Fruit fly (Drosophila melanogaster) whole organism, embryonic: ENCODE results near the gene CG6843.

Experiments used
- B-H1 ChIP-seq: fragments of 200-800 bp; sonication (Bioruptor generic); IDR thresholded peaks from 3 replicates; pipeline ENCODE4 v1.3.6; 2022; ENCODE audit warnings: missing biosample characterization, missing genetic modification characterization
- Bgb ChIP-seq: fragments of 200-800 bp; sonication (Bioruptor generic); IDR thresholded peaks from 2 replicates; pipeline ENCODE4 v1.3.6; 2022; ENCODE audit warnings: missing biosample characterization, missing genetic modification characterization; ENCODE audit not compliant: partially characterized antibody
- BtbVII ChIP-seq: fragments of 200-800 bp; sonication (Bioruptor generic); optimal IDR thresholded peaks from 3 replicates; lab custom pipeline; 2017; ENCODE audit warnings: missing biosample characterization, mild to moderate bottlenecking, missing genetic modification characterization
- CG10274 ChIP-seq: fragments of 200-800 bp; sonication (Bioruptor generic); optimal IDR thresholded peaks from 3 replicates; lab custom pipeline; 2017; ENCODE audit warnings: missing biosample characterization, mild to moderate bottlenecking, missing genetic modification characterization
- CG10366 ChIP-seq: fragments of 200-800 bp; sonication (Bioruptor generic); IDR thresholded peaks from 2 replicates; pipeline ENCODE4 v1.3.6; 2022; ENCODE audit warnings: missing biosample characterization, missing genetic modification characterization
- CG11504 ChIP-seq: fragments of 200-800 bp; sonication (Bioruptor generic); optimal IDR thresholded peaks from 3 replicates; lab custom pipeline; 2019; ENCODE audit warnings: missing biosample characterization, mild to moderate bottlenecking, missing genetic modification characterization, moderate library complexity
- CG13424 ChIP-seq: fragments of 200-800 bp; sonication (Bioruptor generic); optimal IDR thresholded peaks from 2 replicates; lab custom pipeline; 2019; ENCODE audit warnings: missing biosample characterization, mild to moderate bottlenecking, missing genetic modification characterization, moderate library complexity
- CG15011 ChIP-seq: fragments of 200-800 bp; sonication (Bioruptor generic); optimal IDR thresholded peaks from 3 replicates; lab custom pipeline; 2018; ENCODE audit warnings: missing biosample characterization, mild to moderate bottlenecking, missing genetic modification characterization
- CG1602 ChIP-seq: fragments of 200-800 bp; sonication (Bioruptor generic); optimal IDR thresholded peaks from 3 replicates; lab custom pipeline; 2016; ENCODE audit warnings: missing biosample characterization, missing genetic modification characterization
- CG16815 ChIP-seq: fragments of 200-800 bp; sonication (Bioruptor generic); optimal IDR thresholded peaks from 3 replicates; lab custom pipeline; 2017; ENCODE audit warnings: missing biosample characterization, mild to moderate bottlenecking, missing genetic modification characterization
- CG3065 ChIP-seq: fragments of 200-800 bp; sonication (Bioruptor generic); optimal IDR thresholded peaks from 2 replicates; lab custom pipeline; 2016; ENCODE audit warnings: missing biosample characterization, missing genetic modification characterization
- CG32767 ChIP-seq: fragments of 200-800 bp; sonication (Bioruptor generic); IDR thresholded peaks from 2 replicates; pipeline ENCODE4 v1.3.6; 2022; ENCODE audit warnings: missing biosample characterization, missing genetic modification characterization
- CG3726 ChIP-seq: fragments of 200-800 bp; sonication (Bioruptor generic); IDR thresholded peaks from 3 replicates; pipeline ENCODE4, ENCODE4 v1.3.6; 2022; ENCODE audit warnings: missing biosample characterization, missing genetic modification characterization
- CG4328 ChIP-seq: fragments of 200-800 bp; sonication (Bioruptor generic); optimal IDR thresholded peaks from 3 replicates; lab custom pipeline; 2017; ENCODE audit warnings: missing biosample characterization, missing genetic modification reagents, missing genetic modification characterization
- CG6854 ChIP-seq: fragments of 200-800 bp; sonication (Bioruptor generic); optimal IDR thresholded peaks from 3 replicates; lab custom pipeline; 2017; ENCODE audit warnings: missing biosample characterization, mild to moderate bottlenecking, missing genetic modification characterization
- CG7745 ChIP-seq: fragments of 200-800 bp; sonication (Bioruptor generic); optimal IDR thresholded peaks from 2 replicates; lab custom pipeline; 2018; ENCODE audit warnings: missing biosample characterization, mild to moderate bottlenecking, missing genetic modification characterization, moderate library complexity
- CG7963 ChIP-seq: fragments of 200-800 bp; sonication (Bioruptor generic); IDR thresholded peaks from 3 replicates; pipeline ENCODE4 v1.3.6; 2022; ENCODE audit warnings: missing biosample characterization, missing genetic modification characterization; ENCODE audit not compliant: partially characterized antibody
- CG8388 ChIP-seq: fragments of 200-800 bp; sonication (Bioruptor generic); optimal IDR thresholded peaks from 2 replicates; lab custom pipeline; 2019; ENCODE audit warnings: missing biosample characterization, mild to moderate bottlenecking, missing genetic modification characterization, moderate library complexity
- CG9727 ChIP-seq: fragments of 200-800 bp; sonication (Bioruptor generic); optimal IDR thresholded peaks from 3 replicates; lab custom pipeline; 2017; ENCODE audit warnings: missing biosample characterization, mild to moderate bottlenecking, missing genetic modification characterization
- D19A ChIP-seq: fragments of 200-800 bp; optimal IDR thresholded peaks from 3 replicates; lab custom pipeline; 2019; ENCODE audit warnings: missing biosample characterization, mild to moderate bottlenecking, missing genetic modification characterization, moderate library complexity
- Deaf1 ChIP-seq: fragments of 200-800 bp; optimal IDR thresholded peaks from 3 replicates; lab custom pipeline; 2019; ENCODE audit warnings: missing biosample characterization, mild to moderate bottlenecking, missing genetic modification characterization, moderate library complexity
- Dip3 ChIP-seq: fragments of 200-800 bp; sonication (Bioruptor generic); optimal IDR thresholded peaks from 3 replicates; lab custom pipeline; 2016; ENCODE audit warnings: missing biosample characterization, missing genetic modification characterization
- Doc2 ChIP-seq: fragments of 200-800 bp; sonication (Bioruptor generic); IDR thresholded peaks from 2 replicates; pipeline ENCODE4 v1.3.6; 2022; ENCODE audit warnings: missing biosample characterization, missing genetic modification characterization
- Drgx ChIP-seq: fragments of 200-800 bp; sonication (Bioruptor generic); IDR thresholded peaks from 2 replicates; pipeline ENCODE4 v1.3.6; 2022; ENCODE audit warnings: missing biosample characterization, missing genetic modification characterization
- E2f1 ChIP-seq: fragments of 200-800 bp; sonication (Bioruptor generic); IDR thresholded peaks from 2 replicates; pipeline ENCODE4 v1.3.6; 2022; ENCODE audit warnings: missing biosample characterization, missing genetic modification characterization
- ERR ChIP-seq: fragments of 200-800 bp; sonication (Bioruptor generic); optimal IDR thresholded peaks from 2 replicates; lab custom pipeline; 2016; ENCODE audit warnings: missing biosample characterization, missing genetic modification characterization
- H2.0 ChIP-seq: fragments of 200-800 bp; sonication (Bioruptor generic); IDR thresholded peaks from 2 replicates; pipeline ENCODE4 v1.3.6; 2022; ENCODE audit warnings: missing biosample characterization, missing genetic modification characterization
- Hmr ChIP-seq: fragments of 200-800 bp; sonication (Bioruptor generic); optimal IDR thresholded peaks from 3 replicates; lab custom pipeline; 2017; ENCODE audit warnings: mild to moderate bottlenecking, missing biosample characterization, missing genetic modification reagents, missing genetic modification characterization
- Hr39 ChIP-seq: fragments of >200 bp; optimal IDR thresholded peaks from 2 replicates; lab custom pipeline; 2017
- NfI ChIP-seq: fragments of 200-800 bp; sonication (Bioruptor generic); optimal IDR thresholded peaks from 3 replicates; lab custom pipeline; 2018; ENCODE audit warnings: missing biosample characterization, mild to moderate bottlenecking, missing genetic modification characterization, moderate library complexity
- Rfx ChIP-seq: fragments of 200-800 bp; sonication (Bioruptor generic); IDR thresholded peaks from 2 replicates; pipeline ENCODE4 v1.3.6; 2022; ENCODE audit warnings: missing biosample characterization, missing genetic modification characterization
- Six4 ChIP-seq: fragments of 200-800 bp; sonication (Bioruptor generic); optimal IDR thresholded peaks from 2 replicates; lab custom pipeline; 2016; ENCODE audit warnings: missing biosample characterization, missing genetic modification characterization
- Sry-β ChIP-seq: fragments of 200-800 bp; sonication (Bioruptor generic); optimal IDR thresholded peaks from 2 replicates; lab custom pipeline; 2018; ENCODE audit warnings: missing biosample characterization, mild to moderate bottlenecking, missing genetic modification characterization, moderate library complexity
- Tbp ChIP-seq: fragments of >200 bp; optimal IDR thresholded peaks from 2 replicates; lab custom pipeline; 2018; ENCODE audit warnings: missing biosample characterization, missing genetic modification characterization
- bigmax ChIP-seq: fragments of 200-800 bp; sonication (Bioruptor generic); optimal IDR thresholded peaks from 2 replicates; lab custom pipeline; 2018; ENCODE audit warnings: missing biosample characterization, mild to moderate bottlenecking, missing genetic modification characterization
- cad ChIP-seq: fragments of >200 bp; optimal IDR thresholded peaks from 2 replicates; lab custom pipeline; 2017; ENCODE audit warnings: missing biosample characterization, missing genetic modification characterization
- corto ChIP-seq: fragments of 200-800 bp; sonication (Bioruptor generic); optimal IDR thresholded peaks from 2 replicates; lab custom pipeline; 2016; ENCODE audit warnings: missing biosample characterization, mild to moderate bottlenecking, missing genetic modification characterization, moderate library complexity
- danr ChIP-seq: fragments of 200-800 bp; sonication (Bioruptor generic); IDR thresholded peaks from 2 replicates; pipeline ENCODE4 v1.3.6; 2022; ENCODE audit warnings: missing biosample characterization, missing genetic modification characterization
- disco-r ChIP-seq: fragments of 200-800 bp; sonication (Bioruptor generic); optimal IDR thresholded peaks from 2 replicates; lab custom pipeline; 2016; ENCODE audit warnings: missing biosample characterization, missing genetic modification characterization
- fd64A ChIP-seq: fragments of 200-800 bp; sonication (Bioruptor generic); optimal IDR thresholded peaks from 3 replicates; lab custom pipeline; 2018; ENCODE audit warnings: missing biosample characterization, mild to moderate bottlenecking, missing genetic modification characterization
- ind ChIP-seq: fragments of 200-800 bp; sonication (Bioruptor generic); optimal IDR thresholded peaks from 3 replicates; lab custom pipeline; 2016; ENCODE audit warnings: missing biosample characterization, missing genetic modification characterization
- nerfin-2 ChIP-seq: fragments of 200-800 bp; sonication (Bioruptor generic); IDR thresholded peaks from 2 replicates; pipeline ENCODE4 v1.3.6; 2022; ENCODE audit warnings: missing biosample characterization, missing genetic modification characterization; ENCODE audit not compliant: partially characterized antibody
- oc ChIP-seq: fragments of 200-800 bp; sonication (Bioruptor generic); optimal IDR thresholded peaks from 2 replicates; lab custom pipeline; 2018; ENCODE audit warnings: missing biosample characterization, mild to moderate bottlenecking, missing genetic modification characterization, moderate library complexity
- odd ChIP-seq: fragments of 200-800 bp; sonication (Bioruptor generic); optimal IDR thresholded peaks from 2 replicates; lab custom pipeline; 2017; ENCODE audit warnings: missing biosample characterization, mild to moderate bottlenecking, missing genetic modification characterization
- org-1 ChIP-seq: fragments of 200-800 bp; sonication (Bioruptor generic); optimal IDR thresholded peaks from 2 replicates; lab custom pipeline; 2017; ENCODE audit warnings: missing biosample characterization, missing genetic modification characterization
- rib ChIP-seq: fragments of 200-800 bp; sonication (Bioruptor generic); IDR thresholded peaks from 2 replicates; pipeline ENCODE4 v1.3.6; 2022; ENCODE audit warnings: missing biosample characterization, missing genetic modification characterization
- ro ChIP-seq: fragments of 200-800 bp; sonication (Bioruptor generic); IDR thresholded peaks from 2 replicates; pipeline ENCODE4 v1.3.6; 2022; ENCODE audit warnings: missing biosample characterization, missing genetic modification characterization
- ttk ChIP-seq: fragments of 200-800 bp; sonication (Bioruptor generic); IDR thresholded peaks from 2 replicates; pipeline ENCODE4 v2.1.2; 2022; ENCODE audit warnings: missing biosample characterization, missing genetic modification characterization
- unpg ChIP-seq: fragments of 200-800 bp; sonication (Bioruptor generic); optimal IDR thresholded peaks from 3 replicates; lab custom pipeline; 2018; ENCODE audit warnings: missing biosample characterization, mild to moderate bottlenecking, missing genetic modification characterization, moderate library complexity
- vvl ChIP-seq: fragments of 200-800 bp; sonication (Bioruptor generic); IDR thresholded peaks from 2 replicates; pipeline ENCODE4 v1.3.6; 2022; ENCODE audit warnings: missing biosample characterization, missing genetic modification characterization
- z ChIP-seq: fragments of 200-800 bp; sonication (Bioruptor generic); IDR thresholded peaks from 3 replicates; pipeline ENCODE4 v1.3.6; 2022; ENCODE audit warnings: missing biosample characterization, missing genetic modification characterization
- zfh1 ChIP-seq: fragments of 200-800 bp; sonication (Bioruptor generic); IDR thresholded peaks from 3 replicates; pipeline ENCODE4 v1.3.6; 2022; ENCODE audit warnings: missing biosample characterization, missing genetic modification characterization

Gene CG6843

dm6 chr3L:18867521-18867920 is 33.9 kb upstream of the CG6843 start, which contains the start of gene Dysb (continued):
- TF ChIP-seq corto (GFP tag; lab: Kevin White, UChicago) (no peak), NfI (GFP tag; lab: Kevin White, UChicago) (peak; percentile 86), disco-r (GFP tag; lab: Kevin White, UChicago) (no peak), unpg (GFP tag; lab: Kevin White, UChicago) (peak; percentile 92), Doc2 (GFP tag; lab: Robert Waterston, UW) (no peak), vvl (GFP tag; lab: Robert Waterston, UW) (peak; percentile 98), ERR (GFP tag; lab: Kevin White, UChicago) (no peak), Drgx (GFP tag; lab: Robert Waterston, UW) (peak; percentile 92), org-1 (GFP tag; lab: Kevin White, UChicago) (peak; percentile 45), BtbVII (peak; percentile 88), danr (GFP tag; lab: Robert Waterston, UW) (peak; percentile 69; the same call in 1 of the 2 replicates), CG7963 (GFP tag; lab: Robert Waterston, UW) (no peak), Six4 (GFP tag; lab: Kevin White, UChicago) (peak; percentile 72), CG4328 (GFP tag; lab: Kevin White, UChicago) (peak; percentile 82), Rfx (peak; percentile 96), Deaf1 (tag; lab: Kevin White, UChicago) (peak; percentile 64), CG1602 (GFP tag; lab: Kevin White, UChicago) (peak; percentile 78), B-H1 (GFP tag; lab: Robert Waterston, UW) (peak; percentile 87), CG16815 (GFP tag; lab: Kevin White, UChicago) (peak; percentile 72), bigmax (GFP tag; lab: Kevin White, UChicago) (no peak), D19A (peak; percentile 99), CG3065 (no peak), zfh1 (peak; percentile 93), cad (no peak), CG6854 (GFP tag; lab: Kevin White, UChicago) (peak; percentile 68), H2.0 (GFP tag; lab: Robert Waterston, UW) (peak; percentile 89), CG7745 (peak; percentile 24), Sry-β (GFP tag; lab: Kevin White, UChicago) (peak; percentile 10), odd (GFP tag; lab: Kevin White, UChicago) (peak; percentile 79), z (GFP tag; lab: Robert Waterston, UW) (peak; percentile 70; the same call in 1 of the 3 replicates), CG11504 (tag; lab: Kevin White, UChicago) (peak; percentile 90), Bgb (GFP tag; lab: Robert Waterston, UW) (no peak), fd64A (GFP tag; lab: Kevin White, UChicago) (peak; percentile 52), CG13424 (tag; lab: Kevin White, UChicago) (peak; percentile 89), CG32767 (peak; percentile 70), CG9727 (GFP tag; lab: Kevin White, UChicago) (peak; percentile 88), nerfin-2 (no peak), Hr39 (no peak), CG10274 (GFP tag; lab: Kevin White, UChicago) (peak; percentile 50), ro (no peak), rib (GFP tag; lab: Robert Waterston, UW) (peak; percentile 81), Hmr (GFP tag; lab: Kevin White, UChicago) (peak; percentile 91), ind (peak; percentile 76), Tbp (GFP tag; lab: Kevin White, UChicago) (no peak), CG3726 (GFP tag; lab: Robert Waterston, UW) (no peak), CG15011 (peak; percentile 67), CG10366 (GFP tag; lab: Robert Waterston, UW) (peak; percentile 88), Dip3 (GFP tag; lab: Kevin White, UChicago) (peak; percentile 39), ttk (GFP tag; lab: Robert Waterston, UW) (no peak; the same call in 1 of the 2 replicates), E2f1 (GFP tag; lab: Robert Waterston, UW) (peak; percentile 91), oc (tag; lab: Kevin White, UChicago) (peak; percentile 88), CG8388 (GFP tag; lab: Kevin White, UChicago) (peak; percentile 88)
